Worm (Caenorhabditis elegans) whole organism, mixed stage, embryonic: ENCODE measurements around the gene Y39B6A.7.

Experiments used
- blmp-1 ChIP-seq: fragments of 150-350 bp; optimal IDR thresholded peaks from 2 replicates; lab custom pipeline; 2014; ENCODE audit warnings: missing biosample characterization, missing genetic modification characterization
- lin-13 ChIP-seq: fragments of 150-350 bp; optimal IDR thresholded peaks from 2 replicates; lab custom pipeline; 2014; ENCODE audit warnings: missing biosample characterization, missing genetic modification characterization
- lsy-2 ChIP-seq: fragments of 150-350 bp; optimal IDR thresholded peaks from 2 replicates; lab custom pipeline; 2014; ENCODE audit warnings: missing biosample characterization, missing genetic modification characterization
- nhr-28 ChIP-seq: fragments of 150-350 bp; optimal IDR thresholded peaks from 2 replicates; lab custom pipeline; 2014; ENCODE audit warnings: missing biosample characterization, missing genetic modification characterization
- snpc-4 ChIP-seq: fragments of 150-350 bp; optimal IDR thresholded peaks from 2 replicates; lab custom pipeline; 2014; ENCODE audit warnings: missing biosample characterization, missing genetic modification characterization
- ztf-11 ChIP-seq: fragments of 150-350 bp; optimal IDR thresholded peaks from 2 replicates; lab custom pipeline; 2014; ENCODE audit warnings: missing biosample characterization, missing genetic modification characterization

ce11 chrV:19107065-19107464, 41.9 kb downstream of the Y39B6A.7 start:
- TF ChIP-seq ztf-11 (no peak), lin-13 (tag; lab: Kevin White, UChicago) (no peak), nhr-28 (tag; lab: Kevin White, UChicago) (no peak), snpc-4 (no peak), lsy-2 (tag; lab: Kevin White, UChicago) (no peak), blmp-1 (tag; lab: Kevin White, UChicago) (no peak)
